Worm (Caenorhabditis elegans): ENCODE data around the gene C04F5.9.

- TF ChIP-seq ama-1 (optimal IDR thresholded peaks at IDR 0.05): no peak
- no peak for TF ChIP-seq hnd-1 (tag; optimal IDR thresholded peaks at IDR 0.05)
- no peak for TF ChIP-seq tbx-11 (GFP tag; IDR thresholded peaks at IDR 0.05)
- TF ChIP-seq sea-1 (GFP tag; conservative IDR thresholded peaks at IDR 0.05): no peak
Measured at ce11 chrV:5104934-5105333, 14.1 kb downstream of the C04F5.9 start, which contains the start of gene srab-2.
